Worm (Caenorhabditis elegans) whole organism, L1 larva: ENCODE measurements around the gene H10D18.1.
A peak's percentile ranks its signal among the peaks of the same experiment; 100 is the strongest.

Source experiments
- F16B12.6 ChIP-seq: fragments of 150-350 bp; optimal IDR thresholded peaks from 2 replicates; lab custom pipeline; 2014; ENCODE audit warnings: missing biosample characterization, missing genetic modification characterization
- aha-1 ChIP-seq: fragments of 150-350 bp; optimal IDR thresholded peaks from 2 replicates; lab custom pipeline; 2014; ENCODE audit warnings: missing biosample characterization, missing genetic modification characterization
- aly-2 ChIP-seq: fragments of 150-350 bp; optimal IDR thresholded peaks from 2 replicates; lab custom pipeline; 2014; ENCODE audit warnings: missing biosample characterization, missing genetic modification characterization
- blmp-1 ChIP-seq: fragments of 150-350 bp; optimal IDR thresholded peaks from 2 replicates; lab custom pipeline; 2014; ENCODE audit warnings: missing biosample characterization, missing genetic modification characterization
- ceh-63 ChIP-seq: fragments of 200-800 bp; sonication (Bioruptor generic); optimal IDR thresholded peaks from 2 replicates; lab custom pipeline; 2018; ENCODE audit warnings: mild to moderate bottlenecking, missing genetic modification characterization, missing compliant biosample characterization
- ceh-8 ChIP-seq: fragments of 200-800 bp; sonication (Bioruptor generic); optimal IDR thresholded peaks from 2 replicates; lab custom pipeline; 2018; ENCODE audit warnings: mild to moderate bottlenecking, missing genetic modification characterization, moderate library complexity, missing compliant biosample characterization
- efl-1 ChIP-seq, 4 experiments: fragments of 150-350 bp; optimal IDR thresholded peaks in 3 of 4; peaks in 1 of 4; 1 replicate in 1 of 4; 2 replicates in 3 of 4; lab custom pipeline; 2014; ENCODE audit warnings: missing biosample characterization in 2 of 4, missing genetic modification characterization in 2 of 4, missing genetic modification reagents in 2 of 4
- efl-3 ChIP-seq: fragments of 200-800 bp; sonication (Bioruptor generic); optimal IDR thresholded peaks from 2 replicates; lab custom pipeline; 2018; ENCODE audit warnings: mild to moderate bottlenecking, missing genetic modification characterization, missing compliant biosample characterization
- elt-2 ChIP-seq: sonication (generic microtip); optimal IDR thresholded peaks from 2 replicates; lab custom pipeline; 2016; ENCODE audit warnings: missing genetic modification characterization, mild to moderate bottlenecking, inconsistent platforms, missing compliant biosample characterization, missing genetic modification reagents
- elt-3 ChIP-seq, 6 experiments: fragments of 150-350 bp in 1 of 6; sonication (generic microtip); optimal IDR thresholded peaks; 2 replicates each; lab custom pipeline; 2017 to 2018; ENCODE audit warnings: missing biosample characterization in 6 of 6, missing genetic modification characterization in 6 of 6, inconsistent platforms in 1 of 6
- ets-5 ChIP-seq: fragments of 200-800 bp; sonication (Bioruptor generic); IDR thresholded peaks from 2 replicates; pipeline ENCODE4 v1.3.6; 2022; ENCODE audit warnings: missing genetic modification characterization, missing compliant biosample characterization
- fkh-8 ChIP-seq: sonication (generic microtip); optimal IDR thresholded peaks from 2 replicates; lab custom pipeline; 2016; ENCODE audit warnings: mild to moderate bottlenecking, missing genetic modification characterization, missing compliant biosample characterization
- grh-1 ChIP-seq: fragments of 200-800 bp; sonication (Bioruptor generic); IDR thresholded peaks from 2 replicates; pipeline ENCODE4 v1.3.6; 2022; ENCODE audit warnings: missing genetic modification reagents, missing genetic modification characterization, missing compliant biosample characterization
- hlh-17 ChIP-seq: fragments of 200-800 bp; sonication (Bioruptor generic); optimal IDR thresholded peaks from 2 replicates; lab custom pipeline; 2018; ENCODE audit warnings: missing genetic modification characterization, mild to moderate bottlenecking, missing compliant biosample characterization, moderate library complexity, borderline replicate concordance
- isw-1 ChIP-seq: fragments of 200-800 bp; sonication (Bioruptor generic); IDR thresholded peaks from 2 replicates; pipeline ENCODE4 v1.3.6; 2022; ENCODE audit warnings: missing genetic modification characterization, missing compliant biosample characterization
- lin-14 ChIP-seq: fragments of 200-800 bp; sonication (Bioruptor generic); optimal IDR thresholded peaks from 2 replicates; lab custom pipeline; 2018; ENCODE audit warnings: mild to moderate bottlenecking, missing genetic modification characterization, moderate library complexity, missing compliant biosample characterization
- lin-35 ChIP-seq, 2 experiments: fragments of 150-350 bp; optimal IDR thresholded peaks; 2 replicates each; lab custom pipeline; 2014; ENCODE audit warnings: missing biosample characterization in 2 of 2, missing genetic modification characterization in 2 of 2, missing genetic modification reagents in 2 of 2
- mdl-1 ChIP-seq, 2 experiments: fragments of 150-350 bp; optimal IDR thresholded peaks; 2 replicates each; lab custom pipeline; 2014 to 2017; ENCODE audit warnings: missing biosample characterization in 2 of 2, missing genetic modification characterization in 2 of 2, inconsistent platforms in 1 of 2
- mep-1 ChIP-seq: fragments of 150-350 bp; optimal IDR thresholded peaks from 2 replicates; lab custom pipeline; 2014; ENCODE audit warnings: missing biosample characterization, missing genetic modification characterization
- nhr-12 ChIP-seq: sonication (generic microtip); optimal IDR thresholded peaks from 2 replicates; lab custom pipeline; 2017; ENCODE audit warnings: missing biosample characterization, missing genetic modification characterization
- nhr-20 ChIP-seq: sonication (generic microtip); optimal IDR thresholded peaks from 2 replicates; lab custom pipeline; 2016; ENCODE audit warnings: mild to moderate bottlenecking, missing genetic modification characterization, missing compliant biosample characterization
- nhr-28 ChIP-seq: fragments of 150-350 bp; optimal IDR thresholded peaks from 2 replicates; lab custom pipeline; 2014; ENCODE audit warnings: missing biosample characterization, missing genetic modification characterization
- nhr-47 ChIP-seq: sonication (generic microtip); optimal IDR thresholded peaks from 2 replicates; lab custom pipeline; 2016; ENCODE audit warnings: mild to moderate bottlenecking, missing genetic modification characterization, moderate library complexity, missing compliant biosample characterization
- nhr-77 ChIP-seq: fragments of 150-350 bp; optimal IDR thresholded peaks from 2 replicates; lab custom pipeline; 2014; ENCODE audit warnings: missing biosample characterization, missing genetic modification characterization
- nhr-84 ChIP-seq: sonication (generic microtip); optimal IDR thresholded peaks from 2 replicates; lab custom pipeline; 2017; ENCODE audit warnings: missing biosample characterization, missing genetic modification characterization
- nhr-85 ChIP-seq: sonication (generic microtip); peaks from one replicate; lab custom pipeline; 2016; ENCODE audit warnings: missing genetic modification characterization, inconsistent platforms, missing compliant biosample characterization
- pag-3 ChIP-seq: sonication (generic microtip); optimal IDR thresholded peaks from 2 replicates; lab custom pipeline; 2017; ENCODE audit warnings: missing genetic modification characterization, mild to moderate bottlenecking, missing compliant biosample characterization, antibody characterized with exemption, borderline replicate concordance; ENCODE audit not compliant: insufficient read depth
- pax-3 ChIP-seq: fragments of 200-800 bp; sonication (Bioruptor generic); optimal IDR thresholded peaks from 2 replicates; lab custom pipeline; 2018; ENCODE audit warnings: mild to moderate bottlenecking, missing genetic modification characterization, moderate library complexity, missing compliant biosample characterization
- pqm-1 ChIP-seq: sonication (generic microtip); optimal IDR thresholded peaks from 3 replicates; lab custom pipeline; 2017; ENCODE audit warnings: missing biosample characterization, missing genetic modification characterization
- rnt-1 ChIP-seq: sonication (generic microtip); optimal IDR thresholded peaks from 2 replicates; lab custom pipeline; 2016; ENCODE audit warnings: mild to moderate bottlenecking, missing genetic modification characterization, moderate library complexity, missing compliant biosample characterization
- skn-1 ChIP-seq: fragments of 150-350 bp; optimal IDR thresholded peaks from 2 replicates; lab custom pipeline; 2014; ENCODE audit warnings: missing biosample characterization, missing genetic modification characterization
- snu-23 ChIP-seq: sonication (generic microtip); optimal IDR thresholded peaks from 2 replicates; lab custom pipeline; 2016; ENCODE audit warnings: missing genetic modification characterization, missing compliant biosample characterization
- sup-37 ChIP-seq: fragments of 200-800 bp; sonication (Bioruptor generic); optimal IDR thresholded peaks from 2 replicates; lab custom pipeline; 2018; ENCODE audit warnings: mild to moderate bottlenecking, missing genetic modification characterization, missing compliant biosample characterization
- tlp-1 ChIP-seq: fragments of 150-350 bp; optimal IDR thresholded peaks from 2 replicates; lab custom pipeline; 2014; ENCODE audit warnings: missing biosample characterization, missing genetic modification characterization
- unc-130 ChIP-seq: fragments of 150-350 bp; optimal IDR thresholded peaks from 2 replicates; lab custom pipeline; 2017; ENCODE audit warnings: missing biosample characterization, missing genetic modification characterization, inconsistent platforms
- unc-30 ChIP-seq: sonication (generic microtip); optimal IDR thresholded peaks from 2 replicates; lab custom pipeline; 2017; ENCODE audit warnings: missing biosample characterization, missing genetic modification characterization
- vab-15 ChIP-seq: sonication (generic microtip); optimal IDR thresholded peaks from 2 replicates; lab custom pipeline; 2017; ENCODE audit warnings: missing genotype, mild to moderate bottlenecking, missing genetic modification characterization, missing compliant biosample characterization
- xbp-1 ChIP-seq: sonication (generic microtip); optimal IDR thresholded peaks from 2 replicates; lab custom pipeline; 2016; ENCODE audit warnings: missing genetic modification characterization, missing compliant biosample characterization
- zag-1 ChIP-seq: fragments of 150-350 bp; optimal IDR thresholded peaks from 2 replicates; lab custom pipeline; 2014; ENCODE audit warnings: missing biosample characterization, missing genetic modification characterization

H10D18.1 gene

ce11 chrV:3814938-3815337 is at the start of gene H10D18.1 (continued):
- no peak for TF ChIP-seq pqm-1 (tag; lab: Kevin White, UChicago)
- TF ChIP-seq ets-5 (GFP tag; lab: Robert Waterston, UW) = no peak
- TF ChIP-seq, all 84 proteins: peak for 12

- no peak for TF ChIP-seq lin-35 (GFP tag; optimal IDR thresholded peaks at IDR 0.05; lab: Kevin White, UChicago)
- no peak for TF ChIP-seq unc-30 (tag; lab: Kevin White, UChicago)
- TF ChIP-seq ceh-63 (GFP tag; lab: Kevin White, UChicago) = no peak
- no peak for TF ChIP-seq efl-3 (GFP tag; lab: Kevin White, UChicago)
- TF ChIP-seq tlp-1 = no peak
- no peak for TF ChIP-seq nhr-47 (tag; lab: Kevin White, UChicago)
- no peak for TF ChIP-seq fkh-8 (tag; lab: Kevin White, UChicago)
- TF ChIP-seq hlh-17 (GFP tag; lab: Kevin White, UChicago) = no peak
- TF ChIP-seq nhr-84 (tag; lab: Kevin White, UChicago) = no peak
- no peak for TF ChIP-seq F16B12.6 (tag; lab: Kevin White, UChicago)
- TF ChIP-seq pag-3 (tag; lab: Kevin White, UChicago) = no peak
- TF ChIP-seq aha-1 = no peak
- no peak for TF ChIP-seq nhr-77 (tag; lab: Kevin White, UChicago)
- TF ChIP-seq nhr-12 (tag; lab: Kevin White, UChicago) = no peak
- no peak for TF ChIP-seq rnt-1 (tag; lab: Kevin White, UChicago)
- no peak for TF ChIP-seq elt-2
- TF ChIP-seq pax-3 (tag; lab: Kevin White, UChicago) = no peak
- no peak for TF ChIP-seq mep-1 (tag; lab: Kevin White, UChicago)
- TF ChIP-seq, all 84 proteins: peak for 0
Observed at ce11 chrV:3766904-3767303, 48.1 kb upstream of the H10D18.1 start, which contains the start of gene Y39H10A.1. TSS of gene Y39H10A.1 (plus strand) at chrV:3767204.

ce11 chrV:3768270-3768669 is 46.7 kb upstream of the H10D18.1 start, which contains the start of gene R08E5.4:
TSS of gene R08E5.4 (plus strand) at chrV:3768570.
- TF ChIP-seq F16B12.6 (tag; lab: Kevin White, UChicago) = no peak
- no peak for TF ChIP-seq zag-1 (tag; lab: Kevin White, UChicago)
- no peak for TF ChIP-seq pqm-1 (tag; lab: Kevin White, UChicago)
- TF ChIP-seq ceh-63 (GFP tag; lab: Kevin White, UChicago) = no peak
- no peak for TF ChIP-seq xbp-1 (tag; lab: Kevin White, UChicago)

- TF ChIP-seq elt-3 (tag; optimal IDR thresholded peaks at IDR 0.05; lab: Kevin White, UChicago) (peak in 1 of 6 experiments; percentile 44), skn-1 (no peak), unc-130 (peak; percentile 26), sup-37 (GFP tag; lab: Kevin White, UChicago) (no peak), nhr-20 (tag; lab: Kevin White, UChicago) (peak; percentile 43), fkh-8 (tag; lab: Kevin White, UChicago) (no peak), blmp-1 (tag; lab: Kevin White, UChicago) (peak; percentile 62), vab-15 (tag; lab: Kevin White, UChicago) (no peak), nhr-85 (tag; lab: Kevin White, UChicago) (peak; percentile 81), isw-1 (GFP tag; lab: Robert Waterston, UW) (no peak), aha-1 (peak; percentile 39), aly-2 (tag; lab: Kevin White, UChicago) (no peak), grh-1 (no peak), nhr-28 (tag; lab: Kevin White, UChicago) (no peak), lin-14 (peak; percentile 35), mdl-1 (tag; optimal IDR thresholded peaks at IDR 0.05; lab: Kevin White, UChicago) (no peak), snu-23 (GFP tag; lab: Kevin White, UChicago) (peak; percentile 14), ceh-8 (no peak), efl-1 (optimal IDR thresholded peaks at IDR 0.05; lab: Kevin White, UChicago) (no peak), efl-1 (GFP tag; optimal IDR thresholded peaks at IDR 0.05 in 1 of 2; lab: Kevin White, UChicago) (peak in 1 of 2 experiments; percentile 22)
Observed at ce11 chrV:3771437-3772256, 43.4 kb upstream of the H10D18.1 start, which contains the start of the genes R08E5.1 and rips-1. TSS of gene R08E5.1 (minus strand) at chrV:3771518. TSS of gene rips-1 (plus strand) at chrV:3772021.
